Fruit fly (Drosophila melanogaster) whole organism, prepupa: Measurements from ENCODE around the gene CG11106.

Experiments
- CG15336 ChIP-seq: fragments of 200-800 bp; sonication (Bioruptor generic); IDR thresholded peaks from 2 replicates; pipeline ENCODE4 v1.3.6; 2022; ENCODE audit warnings: missing biosample characterization, missing genetic modification characterization
- CG1621 ChIP-seq: fragments of 200-800 bp; sonication (Bioruptor generic); optimal IDR thresholded peaks from 3 replicates; lab custom pipeline; 2018; ENCODE audit warnings: missing biosample characterization, mild to moderate bottlenecking, missing genetic modification characterization
- CG6163 ChIP-seq: fragments of 200-800 bp; sonication (Bioruptor generic); IDR thresholded peaks from 3 replicates; pipeline ENCODE4 v1.3.6; 2022; ENCODE audit warnings: missing biosample characterization, missing genetic modification characterization
- Eip93F ChIP-seq: fragments of 200-800 bp; sonication (Bioruptor generic); optimal IDR thresholded peaks from 2 replicates; lab custom pipeline; 2016; ENCODE audit warnings: missing biosample characterization, mild to moderate bottlenecking, missing genetic modification characterization
- vri ChIP-seq: fragments of 200-800 bp; sonication (Bioruptor generic); optimal IDR thresholded peaks from 3 replicates; lab custom pipeline; 2016; ENCODE audit warnings: missing biosample characterization, mild to moderate bottlenecking, missing genetic modification characterization

DNA sequence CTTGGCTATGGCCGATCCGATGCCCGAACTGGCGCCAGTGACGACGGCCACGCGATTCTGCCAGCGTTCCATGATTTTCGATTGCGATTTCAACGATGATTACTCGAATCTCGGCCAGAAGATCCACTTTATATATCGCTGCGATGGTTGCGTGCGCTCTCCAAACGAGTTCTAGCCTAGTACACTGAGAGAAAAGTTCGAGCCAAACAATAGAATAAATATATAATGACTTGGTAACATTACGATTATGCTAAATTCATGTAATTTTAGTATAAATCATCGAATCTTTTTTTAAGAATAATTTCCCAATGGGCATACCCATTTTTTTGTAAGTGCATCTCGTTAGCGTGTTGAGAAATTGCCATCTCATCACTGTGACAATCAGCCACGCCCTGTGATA lies 33.1 kb upstream of the CG11106 start, which contains the start of gene Antdh:
- TF ChIP-seq vri (GFP tag; lab: Kevin White, UChicago) = no peak
- no peak for TF ChIP-seq CG6163
- TF ChIP-seq CG1621 (tag; lab: Kevin White, UChicago) = no peak
- no peak for TF ChIP-seq Eip93F (GFP tag; lab: Kevin White, UChicago)
- TF ChIP-seq CG15336 (GFP tag; lab: Robert Waterston, UW) = no peak
